Worm (Caenorhabditis elegans) whole organism, L2 larva: ENCODE data around the gene rsp-6.

Experiments used
- aly-2 ChIP-seq: fragments of 150-350 bp; optimal IDR thresholded peaks from 2 replicates; lab custom pipeline; 2014; ENCODE audit warnings: missing biosample characterization, missing genetic modification characterization
- ama-1 ChIP-seq: fragments of 150-350 bp; optimal IDR thresholded peaks from 2 replicates; lab custom pipeline; 2018; ENCODE audit warnings: inconsistent platforms
- blmp-1 ChIP-seq: sonication (generic microtip); optimal IDR thresholded peaks from 2 replicates; lab custom pipeline; 2017; ENCODE audit warnings: missing genetic modification characterization, mild to moderate bottlenecking, missing compliant biosample characterization, antibody characterized with exemption, moderate library complexity; ENCODE audit not compliant: insufficient read depth
- mab-5 ChIP-seq: fragments of 150-350 bp; optimal IDR thresholded peaks from 2 replicates; lab custom pipeline; 2014; ENCODE audit warnings: missing biosample characterization, missing genetic modification characterization
- mbf-1 ChIP-seq: sonication (generic microtip); optimal IDR thresholded peaks from 2 replicates; lab custom pipeline; 2017; ENCODE audit warnings: missing biosample characterization, missing genetic modification characterization
- nhr-77 ChIP-seq: fragments of 150-350 bp; optimal IDR thresholded peaks from 2 replicates; lab custom pipeline; 2014; ENCODE audit warnings: missing biosample characterization, missing genetic modification characterization

- TF ChIP-seq aly-2 (tag; lab: Kevin White, UChicago) (no peak), mbf-1 (tag; lab: Kevin White, UChicago) (no peak), nhr-77 (tag; lab: Kevin White, UChicago) (no peak), ama-1 (lab: Kevin White, UChicago) (no peak), blmp-1 (no peak), mab-5 (tag; lab: Kevin White, UChicago) (no peak)
Observed at ce11 chrIV:7764319-7764718, 26.7 kb downstream of the rsp-6 start.
